Worm (Caenorhabditis elegans): ENCODE data around the gene Y113G7B.11.

Gene Y113G7B.11

DNA sequence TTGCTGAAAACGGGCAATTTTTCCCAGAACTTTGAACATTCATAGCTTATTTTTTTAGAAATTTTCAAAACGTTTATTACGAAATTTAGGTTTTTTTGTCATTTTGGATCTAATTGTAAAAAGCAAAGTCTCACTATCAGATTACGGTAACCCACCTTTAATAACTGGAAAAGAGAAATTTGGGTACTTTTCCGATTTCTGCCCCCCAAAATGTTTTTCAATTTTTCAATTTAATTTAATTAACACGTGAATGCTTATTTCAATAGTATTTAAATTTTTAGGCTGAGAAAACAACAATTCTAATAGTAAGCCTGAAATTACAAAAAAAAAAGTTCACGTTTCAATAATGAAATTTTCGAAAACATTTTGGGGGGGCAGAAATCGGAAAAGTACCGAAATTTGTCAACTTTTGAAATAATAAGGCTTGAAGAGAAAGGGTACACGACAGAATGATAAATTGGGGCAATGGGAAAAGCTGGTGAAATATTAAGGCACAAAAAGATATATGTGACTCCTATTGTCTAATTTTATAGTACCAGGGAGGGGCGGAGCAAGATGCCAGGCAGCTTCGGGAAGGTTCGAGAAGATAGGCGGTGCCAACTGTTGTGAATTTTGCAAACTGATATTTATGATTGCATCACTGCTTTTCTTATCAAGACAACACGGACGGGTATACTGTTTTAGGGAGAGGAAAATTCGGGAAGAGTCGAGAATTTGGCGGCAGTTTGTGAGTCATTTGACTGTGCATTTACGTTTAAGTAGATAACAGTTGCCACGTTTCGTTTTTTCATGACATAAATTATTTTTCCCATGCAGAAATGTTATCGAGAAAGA, 50.8 kb downstream of the Y113G7B.11 start, which contains the start of gene F19B2.5 (continued):
- no peak for TF ChIP-seq sdz-38 (tag; optimal IDR thresholded peaks at IDR 0.05)
- no peak for TF ChIP-seq hmg-1.2 (GFP tag; IDR thresholded peaks at IDR 0.05)
- TF ChIP-seq B0019.2 (GFP tag; conservative IDR thresholded peaks at IDR 0.05), result no peak
- TF ChIP-seq let-607 (tag; optimal IDR thresholded peaks at IDR 0.05), result peak; percentile 83 to 95
- TF ChIP-seq somi-1 (GFP tag; optimal IDR thresholded peaks at IDR 0.05), result no peak
- peak; percentile 41; the same call in 1 of the 2 replicates for TF ChIP-seq mcd-1 (GFP tag; IDR thresholded peaks at IDR 0.05)
- no peak for TF ChIP-seq lin-35 (GFP tag; optimal IDR thresholded peaks at IDR 0.05)
- no peak for TF ChIP-seq tbx-9 (tag; optimal IDR thresholded peaks at IDR 0.05; ENCODE audit: borderline replicate concordance)
- TF ChIP-seq sea-2 (GFP tag; IDR thresholded peaks at IDR 0.05), result 0 out of 2 replicates have a peak, but pooled peaks have one; percentile 19
- no peak for TF ChIP-seq C06A6.2 (GFP tag; conservative IDR thresholded peaks at IDR 0.05)
- TF ChIP-seq hlh-26 (GFP tag; conservative IDR thresholded peaks at IDR 0.05), result no peak
- TF ChIP-seq ztf-22 (GFP tag; optimal IDR thresholded peaks at IDR 0.05), result no peak
- TF ChIP-seq bed-1 (GFP tag; IDR thresholded peaks at IDR 0.05), result no peak
- no peak for TF ChIP-seq ztf-26 (tag; optimal IDR thresholded peaks at IDR 0.05)
- no peak for TF ChIP-seq die-1 (tag; optimal IDR thresholded peaks at IDR 0.05)
- no peak for TF ChIP-seq lir-1 (GFP tag; conservative IDR thresholded peaks at IDR 0.05)
- peak; percentile 83; the same call in 1 of the 2 replicates for TF ChIP-seq nfyb-1 (GFP tag; IDR thresholded peaks at IDR 0.05)
- no peak for TF ChIP-seq hmg-20 (GFP tag; IDR thresholded peaks at IDR 0.05)
- TF ChIP-seq ceh-100 (GFP tag; IDR thresholded peaks at IDR 0.05), result no peak
- TF ChIP-seq mxl-1 (tag; optimal IDR thresholded peaks at IDR 0.05), result no peak
- TF ChIP-seq nhr-90 (tag; optimal IDR thresholded peaks at IDR 0.05), result peak; percentile 11
- no peak for TF ChIP-seq lin-26 (GFP tag; IDR thresholded peaks at IDR 0.05)
- TF ChIP-seq B0336.3 (GFP tag; IDR thresholded peaks at IDR 0.05), result peak; percentile 81
- TF ChIP-seq bed-2 (GFP tag; IDR thresholded peaks at IDR 0.05), result no peak
- no peak for TF ChIP-seq sptf-2 (GFP tag; optimal IDR thresholded peaks at IDR 0.05)
- peak; percentile 61 for TF ChIP-seq unc-62 (GFP tag; optimal IDR thresholded peaks at IDR 0.05)
- TF ChIP-seq aptf-3 (GFP tag; IDR thresholded peaks at IDR 0.05), result no peak
- TF ChIP-seq egl-44 (GFP tag; IDR thresholded peaks at IDR 0.05), result no peak
- no peak for TF ChIP-seq nhr-120 (GFP tag; IDR thresholded peaks at IDR 0.05)
- no peak for TF ChIP-seq Y56A3A.18 (GFP tag; IDR thresholded peaks at IDR 0.05)
- peak; percentile 16 for TF ChIP-seq lsl-1 (GFP tag; optimal IDR thresholded peaks at IDR 0.05)
- TF ChIP-seq T26A5.8 (tag; optimal IDR thresholded peaks at IDR 0.05), result no peak
- no peak for TF ChIP-seq Y53F4B.3 (GFP tag; IDR thresholded peaks at IDR 0.05)

Measured in whole organism, young adult.